Worm (Caenorhabditis elegans): ENCODE data around the gene F28C6.5.

The F28C6.5 gene

DNA sequence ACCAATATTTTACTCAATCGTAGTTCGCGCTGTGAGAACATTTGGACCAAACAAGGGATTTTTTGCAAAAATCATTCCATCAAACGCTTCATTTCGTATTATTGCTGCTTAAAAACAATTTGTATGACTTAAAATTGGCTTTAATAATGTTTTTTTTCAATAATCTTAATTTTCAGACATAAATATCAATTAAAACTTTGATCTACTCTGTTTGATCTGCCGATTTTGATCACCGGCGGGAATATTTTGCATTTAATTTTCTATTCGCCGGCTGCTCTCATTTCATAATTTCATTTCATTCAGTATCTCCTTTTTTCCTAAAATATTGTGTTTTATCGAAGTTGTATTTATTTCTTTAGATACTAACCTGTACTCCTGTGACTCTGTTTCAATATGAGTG is 24.1 kb upstream of the F28C6.5 start, which contains the start of gene puf-5:
Gene puf-5 (plus strand): TSS at position 358 of the 400 bp plus-strand sequence.
- TF ChIP-seq F13C5.2 (tag; optimal IDR thresholded peaks at IDR 0.05) (no peak), tra-4 (tag; optimal IDR thresholded peaks at IDR 0.05) (no peak), hnd-1 (tag; optimal IDR thresholded peaks at IDR 0.05) (no peak)

DNA sequence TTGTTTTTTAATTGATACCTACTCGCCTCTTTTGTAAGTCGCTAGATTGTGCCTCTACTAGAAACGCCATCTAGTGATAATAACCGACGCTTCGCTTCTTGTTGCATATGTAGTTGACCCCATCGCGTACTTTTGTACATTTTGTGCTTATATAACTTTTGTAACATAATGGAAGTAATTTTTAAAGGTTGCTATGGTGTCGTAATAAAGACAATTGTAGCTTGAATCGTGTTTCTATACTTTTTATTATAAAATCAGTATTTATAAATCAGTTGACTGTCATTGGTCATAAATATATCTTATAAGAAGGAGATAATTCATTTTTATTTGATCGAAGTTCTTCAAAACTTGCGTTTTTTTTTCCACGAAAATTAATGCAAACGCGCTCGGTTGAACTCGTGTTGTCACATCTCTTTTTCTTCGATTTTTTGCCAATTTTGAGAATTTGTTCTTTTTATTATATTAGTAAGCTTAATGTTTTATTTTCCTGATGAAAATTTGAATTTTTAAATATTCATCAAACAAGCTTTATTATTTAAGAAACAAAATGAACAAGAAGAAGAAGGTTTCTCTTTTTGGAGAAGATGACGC is 21.7 kb upstream of the F28C6.5 start, which contains the start of gene F54C9.9:
Gene F54C9.9 (plus strand): TSS at position 541 of the 591 bp plus-strand sequence.
- TF ChIP-seq scrt-1 (GFP tag; IDR thresholded peaks at IDR 0.05): no peak
- no peak for TF ChIP-seq ceh-13 (GFP tag; optimal IDR thresholded peaks at IDR 0.05)
- TF ChIP-seq hmg-4 (GFP tag; optimal IDR thresholded peaks at IDR 0.05): no peak
- TF ChIP-seq B0310.2 (tag; optimal IDR thresholded peaks at IDR 0.05): no peak

- TF ChIP-seq hnd-1 (tag; optimal IDR thresholded peaks at IDR 0.05): no peak
- no peak for TF ChIP-seq ceh-13 (GFP tag; optimal IDR thresholded peaks at IDR 0.05)
- TF ChIP-seq ceh-36 (tag; optimal IDR thresholded peaks at IDR 0.05): no peak
- TF ChIP-seq hmg-4 (GFP tag; optimal IDR thresholded peaks at IDR 0.05): no peak
- TF ChIP-seq scrt-1 (GFP tag; IDR thresholded peaks at IDR 0.05): no peak
- no peak for TF ChIP-seq pes-1 (GFP tag; IDR thresholded peaks at IDR 0.05)
- no peak for TF ChIP-seq tra-4 (tag; optimal IDR thresholded peaks at IDR 0.05)
- no peak for TF ChIP-seq F13C5.2 (tag; optimal IDR thresholded peaks at IDR 0.05)
- TF ChIP-seq B0310.2 (tag; optimal IDR thresholded peaks at IDR 0.05): no peak
These were observed 17.6 kb upstream of the F28C6.5 start, which contains the start of gene arl-1 for ce11 chrII:8581700-8582099. Gene arl-1 (plus strand): TSS chrII:8582000.

DNA sequence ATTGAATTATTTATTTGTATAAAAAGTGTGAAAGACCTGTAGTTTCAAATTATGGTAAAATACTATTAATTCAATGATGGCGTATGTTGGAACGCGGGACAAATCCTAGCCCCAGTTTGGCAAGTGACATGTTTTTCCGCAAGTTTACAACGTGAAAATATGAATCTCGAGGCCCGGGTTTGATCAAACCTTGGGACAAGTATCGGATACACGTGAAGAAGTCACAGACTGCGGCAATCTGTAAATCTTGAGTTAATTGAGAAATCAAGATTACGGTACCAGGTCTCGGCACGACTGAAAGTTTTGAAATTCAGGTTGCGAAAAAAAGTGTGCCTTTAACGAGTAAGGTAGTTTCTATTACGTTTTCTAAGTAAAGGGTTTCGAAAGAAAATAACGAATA is 16.3 kb upstream of the F28C6.5 start:
- TF ChIP-seq hmbx-1 (tag; optimal IDR thresholded peaks at IDR 0.05) (no peak), ama-1 (optimal IDR thresholded peaks at IDR 0.05) (peak; percentile 54)

ce11 chrII:8585036-8585627 is 14.2 kb upstream of the F28C6.5 start, which contains the start of gene F54C9.11:
Gene F54C9.11 (minus strand): TSS chrII:8585086.
- TF ChIP-seq tbx-37 (GFP tag; conservative IDR thresholded peaks at IDR 0.05): no peak
- TF ChIP-seq hmbx-1 (tag; optimal IDR thresholded peaks at IDR 0.05): no peak
- no peak for TF ChIP-seq tbx-11 (GFP tag; IDR thresholded peaks at IDR 0.05)
- TF ChIP-seq scrt-1 (GFP tag; IDR thresholded peaks at IDR 0.05): no peak
- TF ChIP-seq sea-1 (GFP tag; conservative IDR thresholded peaks at IDR 0.05): no peak
- TF ChIP-seq hmg-4 (GFP tag; optimal IDR thresholded peaks at IDR 0.05): no peak

DNA sequence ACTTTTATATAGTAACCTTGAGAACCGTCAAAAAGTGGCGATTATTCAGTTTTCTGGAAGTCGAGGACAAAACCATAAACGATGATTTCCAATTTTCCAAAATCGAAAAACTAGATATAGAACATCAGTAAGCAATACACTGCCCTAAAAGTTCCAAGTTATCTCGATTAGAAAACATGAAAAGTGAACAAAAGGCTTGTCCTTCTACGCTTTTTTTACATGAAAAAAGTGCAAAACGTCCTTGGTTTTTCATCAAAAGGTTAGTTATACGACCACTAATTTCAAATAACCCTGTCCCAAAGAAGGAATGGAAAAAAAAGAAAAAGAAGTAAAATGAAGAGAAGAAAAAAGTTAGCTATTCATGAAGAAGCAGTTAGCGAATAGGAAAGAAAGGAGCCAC is 13.4 kb upstream of the F28C6.5 start:
- TF ChIP-seq ceh-36 (tag; optimal IDR thresholded peaks at IDR 0.05) (no peak), hmbx-1 (tag; optimal IDR thresholded peaks at IDR 0.05) (no peak), ceh-13 (GFP tag; optimal IDR thresholded peaks at IDR 0.05) (no peak)

ce11 chrII:8587660-8588230 is 11.6 kb upstream of the F28C6.5 start:
- TF ChIP-seq F13C5.2 (tag; optimal IDR thresholded peaks at IDR 0.05): no peak
- no peak for TF ChIP-seq ets-7 (tag; optimal IDR thresholded peaks at IDR 0.05)
- TF ChIP-seq aly-1 (tag; optimal IDR thresholded peaks at IDR 0.05): no peak
- TF ChIP-seq sea-1 (GFP tag; conservative IDR thresholded peaks at IDR 0.05): no peak
- no peak for TF ChIP-seq tbx-37 (GFP tag; conservative IDR thresholded peaks at IDR 0.05)
- TF ChIP-seq scrt-1 (GFP tag; IDR thresholded peaks at IDR 0.05): no peak
- TF ChIP-seq ama-1 (optimal IDR thresholded peaks at IDR 0.05): no peak
- TF ChIP-seq pes-1 (GFP tag; IDR thresholded peaks at IDR 0.05): no peak
- no peak for TF ChIP-seq hmbx-1 (tag; optimal IDR thresholded peaks at IDR 0.05)
- no peak for TF ChIP-seq tra-4 (tag; optimal IDR thresholded peaks at IDR 0.05)
- TF ChIP-seq ceh-13 (GFP tag; optimal IDR thresholded peaks at IDR 0.05): no peak

- TF ChIP-seq ama-1 (optimal IDR thresholded peaks at IDR 0.05) (no peak), F13C5.2 (tag; optimal IDR thresholded peaks at IDR 0.05) (no peak), hnd-1 (tag; optimal IDR thresholded peaks at IDR 0.05) (no peak), flt-1 (GFP tag; IDR thresholded peaks at IDR 0.05) (no peak)
These were observed 10.9 kb upstream of the F28C6.5 start for ce11 chrII:8588442-8588841.

- TF ChIP-seq tbx-37 (GFP tag; conservative IDR thresholded peaks at IDR 0.05): no peak
- TF ChIP-seq tbx-11 (GFP tag; IDR thresholded peaks at IDR 0.05): no peak
- no peak for TF ChIP-seq pes-1 (GFP tag; IDR thresholded peaks at IDR 0.05)
- TF ChIP-seq ama-1 (optimal IDR thresholded peaks at IDR 0.05): no peak
- TF ChIP-seq hmbx-1 (tag; optimal IDR thresholded peaks at IDR 0.05): no peak
- TF ChIP-seq F13C5.2 (tag; optimal IDR thresholded peaks at IDR 0.05): no peak
- TF ChIP-seq ceh-36 (tag; optimal IDR thresholded peaks at IDR 0.05): no peak
- no peak for TF ChIP-seq flt-1 (GFP tag; IDR thresholded peaks at IDR 0.05)
- no peak for TF ChIP-seq aly-1 (tag; optimal IDR thresholded peaks at IDR 0.05)
These were observed 10.1 kb upstream of the F28C6.5 start for ce11 chrII:8589227-8589626.
